Worm (Caenorhabditis elegans) whole organism, L1 larva: Measurements from ENCODE around the gene clc-24.

Experiments
- aha-1 ChIP-seq: fragments of 150-350 bp; optimal IDR thresholded peaks from 2 replicates; lab custom pipeline; 2014; ENCODE audit warnings: missing biosample characterization, missing genetic modification characterization
- fos-1 ChIP-seq: fragments of 150-350 bp; optimal IDR thresholded peaks from 2 replicates; lab custom pipeline; 2014; ENCODE audit warnings: missing biosample characterization, missing genetic modification characterization
- nhr-76 ChIP-seq: sonication (generic microtip); optimal IDR thresholded peaks from 2 replicates; lab custom pipeline; 2017; ENCODE audit warnings: missing biosample characterization, missing genetic modification characterization
- nhr-77 ChIP-seq: fragments of 150-350 bp; optimal IDR thresholded peaks from 2 replicates; lab custom pipeline; 2014; ENCODE audit warnings: missing biosample characterization, missing genetic modification characterization
- pqm-1 ChIP-seq: sonication (generic microtip); optimal IDR thresholded peaks from 3 replicates; lab custom pipeline; 2017; ENCODE audit warnings: missing biosample characterization, missing genetic modification characterization
- sup-37 ChIP-seq: fragments of 200-800 bp; sonication (Bioruptor generic); optimal IDR thresholded peaks from 2 replicates; lab custom pipeline; 2018; ENCODE audit warnings: mild to moderate bottlenecking, missing genetic modification characterization, missing compliant biosample characterization

ce11 chrIII:989558-989957, 20.3 kb upstream of the clc-24 start:
- TF ChIP-seq nhr-77 (tag; lab: Kevin White, UChicago) (no peak), pqm-1 (tag; lab: Kevin White, UChicago) (no peak), fos-1 (tag; lab: Kevin White, UChicago) (no peak), nhr-76 (tag; lab: Kevin White, UChicago) (no peak), aha-1 (no peak), sup-37 (no peak)
